Worm (Caenorhabditis elegans) whole organism, L2 larva: Measurements from ENCODE around the gene Y73C8C.10.

Source experiments
- C34F6.9 ChIP-seq: fragments of 150-350 bp; optimal IDR thresholded peaks from 2 replicates; lab custom pipeline; 2014; ENCODE audit warnings: missing biosample characterization, missing genetic modification characterization
- R02D3.7 ChIP-seq: fragments of 150-350 bp; optimal IDR thresholded peaks from 2 replicates; lab custom pipeline; 2014; ENCODE audit warnings: missing biosample characterization, missing genetic modification characterization
- aly-2 ChIP-seq: fragments of 150-350 bp; optimal IDR thresholded peaks from 2 replicates; lab custom pipeline; 2014; ENCODE audit warnings: missing biosample characterization, missing genetic modification characterization
- ama-1 ChIP-seq: fragments of 150-350 bp; optimal IDR thresholded peaks from 2 replicates; lab custom pipeline; 2018; ENCODE audit warnings: inconsistent platforms
- blmp-1 ChIP-seq: sonication (generic microtip); optimal IDR thresholded peaks from 2 replicates; lab custom pipeline; 2017; ENCODE audit warnings: missing genetic modification characterization, mild to moderate bottlenecking, missing compliant biosample characterization, antibody characterized with exemption, moderate library complexity; ENCODE audit not compliant: insufficient read depth
- ceh-16 ChIP-seq: fragments of 150-350 bp; optimal IDR thresholded peaks from 2 replicates; lab custom pipeline; 2014; ENCODE audit warnings: missing biosample characterization, missing genetic modification characterization
- ceh-82 ChIP-seq: fragments of 150-350 bp; optimal IDR thresholded peaks from 2 replicates; lab custom pipeline; 2014; ENCODE audit warnings: missing biosample characterization, missing genetic modification characterization
- crh-2 ChIP-seq: sonication (generic microtip); optimal IDR thresholded peaks from 2 replicates; lab custom pipeline; 2017; ENCODE audit warnings: missing biosample characterization, missing genetic modification characterization
- dmd-4 ChIP-seq: sonication (generic microtip); optimal IDR thresholded peaks from 2 replicates; lab custom pipeline; 2017; ENCODE audit warnings: missing biosample characterization, missing genetic modification characterization
- egl-27 ChIP-seq: sonication (generic microtip); optimal IDR thresholded peaks from 3 replicates; lab custom pipeline; 2017; ENCODE audit warnings: missing biosample characterization, missing genetic modification reagents, missing genetic modification characterization
- elt-3 ChIP-seq: sonication (generic microtip); optimal IDR thresholded peaks from 2 replicates; lab custom pipeline; 2017; ENCODE audit warnings: missing biosample characterization, missing genetic modification characterization
- fos-1 ChIP-seq: fragments of 150-350 bp; optimal IDR thresholded peaks from 2 replicates; lab custom pipeline; 2014; ENCODE audit warnings: missing biosample characterization, missing genetic modification characterization
- lin-11 ChIP-seq: fragments of 150-350 bp; sonication (generic microtip); optimal IDR thresholded peaks from 2 replicates; lab custom pipeline; 2014; ENCODE audit warnings: missing biosample characterization, missing genetic modification characterization, inconsistent platforms, mixed read lengths
- lin-39 ChIP-seq: fragments of 150-350 bp; optimal IDR thresholded peaks from 2 replicates; lab custom pipeline; 2014; ENCODE audit warnings: missing biosample characterization, missing genetic modification reagents, missing genetic modification characterization
- lsy-2 ChIP-seq, 2 experiments: fragments of 150-350 bp in 1 of 2; sonication (generic microtip) in 1 of 2; optimal IDR thresholded peaks; 2 replicates each; lab custom pipeline; 2014 to 2017; ENCODE audit warnings: missing biosample characterization in 2 of 2, missing genetic modification characterization in 2 of 2
- mab-5 ChIP-seq: fragments of 150-350 bp; optimal IDR thresholded peaks from 2 replicates; lab custom pipeline; 2014; ENCODE audit warnings: missing biosample characterization, missing genetic modification characterization
- nhr-10 ChIP-seq: sonication (generic microtip); optimal IDR thresholded peaks from 2 replicates; lab custom pipeline; 2017; ENCODE audit warnings: missing biosample characterization, missing genetic modification characterization
- nhr-12 ChIP-seq: fragments of 150-350 bp; optimal IDR thresholded peaks from 2 replicates; lab custom pipeline; 2014; ENCODE audit warnings: missing biosample characterization, missing genetic modification characterization
- nhr-129 ChIP-seq: fragments of 150-350 bp; optimal IDR thresholded peaks from 2 replicates; lab custom pipeline; 2014; ENCODE audit warnings: missing biosample characterization, missing genetic modification characterization
- nhr-21 ChIP-seq: fragments of 150-350 bp; optimal IDR thresholded peaks from 2 replicates; lab custom pipeline; 2014; ENCODE audit warnings: missing biosample characterization, missing genetic modification characterization
- nhr-23 ChIP-seq: fragments of 150-350 bp; optimal IDR thresholded peaks from 2 replicates; lab custom pipeline; 2014; ENCODE audit warnings: missing biosample characterization, missing genetic modification reagents, missing genetic modification characterization
- nhr-237 ChIP-seq: fragments of 150-350 bp; optimal IDR thresholded peaks from 2 replicates; lab custom pipeline; 2014; ENCODE audit warnings: missing biosample characterization, missing genetic modification characterization
- nhr-25 ChIP-seq: fragments of 150-350 bp; sonication (generic microtip); optimal IDR thresholded peaks from 3 replicates; lab custom pipeline; 2014; ENCODE audit warnings: missing biosample characterization, missing genetic modification characterization
- nhr-6 ChIP-seq: fragments of 150-350 bp; optimal IDR thresholded peaks from 2 replicates; lab custom pipeline; 2014; ENCODE audit warnings: missing biosample characterization, missing genetic modification characterization
- nhr-77 ChIP-seq: fragments of 150-350 bp; optimal IDR thresholded peaks from 2 replicates; lab custom pipeline; 2014; ENCODE audit warnings: missing biosample characterization, missing genetic modification characterization
- peb-1 ChIP-seq: fragments of 150-350 bp; optimal IDR thresholded peaks from 2 replicates; lab custom pipeline; 2014; ENCODE audit warnings: missing biosample characterization, missing genetic modification characterization
- sem-4 ChIP-seq: fragments of 150-350 bp; optimal IDR thresholded peaks from 2 replicates; lab custom pipeline; 2014; ENCODE audit warnings: missing biosample characterization, missing genetic modification reagents, missing genetic modification characterization
- sma-3 ChIP-seq: sonication (generic microtip); optimal IDR thresholded peaks from 2 replicates; lab custom pipeline; 2016; ENCODE audit warnings: missing genetic modification reagents, missing genetic modification characterization, missing compliant biosample characterization
- sma-9 ChIP-seq, 2 experiments: fragments of 150-350 bp in 1 of 2; sonication (generic microtip) in 1 of 2; optimal IDR thresholded peaks; 2 replicates each; lab custom pipeline; 2014 to 2016; ENCODE audit warnings: missing genetic modification characterization in 2 of 2, mild to moderate bottlenecking in 1 of 2, missing biosample characterization in 1 of 2, missing compliant biosample characterization in 1 of 2, missing genetic modification reagents in 1 of 2, moderate library complexity in 1 of 2
- snpc-4 ChIP-seq: fragments of 150-350 bp; optimal IDR thresholded peaks from 2 replicates; lab custom pipeline; 2014; ENCODE audit warnings: missing biosample characterization, missing genetic modification characterization
- unc-55 ChIP-seq: fragments of 150-350 bp; sonication (generic microtip); optimal IDR thresholded peaks from 3 replicates; lab custom pipeline; 2014; ENCODE audit warnings: missing biosample characterization, missing genetic modification reagents, missing genetic modification characterization
- zag-1 ChIP-seq: fragments of 150-350 bp; optimal IDR thresholded peaks from 2 replicates; lab custom pipeline; 2014; ENCODE audit warnings: missing biosample characterization, missing genetic modification characterization
- ztf-1 ChIP-seq: fragments of 200-800 bp; sonication (Bioruptor generic); conservative IDR thresholded peaks from 2 replicates; pipeline ENCODE4 v1.3.6; 2022; ENCODE audit warnings: missing genetic modification characterization, missing compliant biosample characterization
- ztf-4 ChIP-seq: fragments of 150-350 bp; optimal IDR thresholded peaks from 2 replicates; lab custom pipeline; 2014; ENCODE audit warnings: missing biosample characterization, missing genetic modification characterization

Gene Y73C8C.10

ce11 chrV:3144494-3144893 is 16.9 kb upstream of the Y73C8C.10 start, which contains the start of gene srab-10:
Gene srab-10 (minus strand): TSS chrV:3144594.
- TF ChIP-seq aly-2 (tag; lab: Kevin White, UChicago) = no peak
- no peak for TF ChIP-seq nhr-237 (tag; lab: Kevin White, UChicago)
- TF ChIP-seq ama-1 (lab: Kevin White, UChicago) = no peak
- TF ChIP-seq fos-1 (tag; lab: Kevin White, UChicago) = no peak
- no peak for TF ChIP-seq lin-39
- no peak for TF ChIP-seq unc-55 (GFP tag; lab: Kevin White, UChicago)
- no peak for TF ChIP-seq ceh-82 (tag; lab: Kevin White, UChicago)
- TF ChIP-seq ztf-1 = no peak
- no peak for TF ChIP-seq elt-3
- no peak for TF ChIP-seq nhr-77 (tag; lab: Kevin White, UChicago)
- no peak for TF ChIP-seq blmp-1 (tag; lab: Kevin White, UChicago)
- no peak for TF ChIP-seq zag-1 (tag; lab: Kevin White, UChicago)
- TF ChIP-seq crh-2 (tag; lab: Kevin White, UChicago) = no peak
- TF ChIP-seq ztf-4 (tag; lab: Kevin White, UChicago) = no peak
- no peak for TF ChIP-seq egl-27 (tag; lab: Kevin White, UChicago)
- no peak for TF ChIP-seq nhr-129 (tag; lab: Kevin White, UChicago)
- no peak for TF ChIP-seq sma-9 (GFP tag; optimal IDR thresholded peaks at IDR 0.05; lab: Kevin White, UChicago)
- no peak for TF ChIP-seq sma-9 (tag; optimal IDR thresholded peaks at IDR 0.05; lab: Kevin White, UChicago)
- TF ChIP-seq, all 48 proteins: peak for 0

- TF ChIP-seq lin-11 (no peak), nhr-10 (tag; lab: Kevin White, UChicago) (no peak), egl-27 (tag; lab: Kevin White, UChicago) (no peak), dmd-4 (no peak), lin-39 (no peak), snpc-4 (tag; lab: Kevin White, UChicago) (no peak), sem-4 (no peak), fos-1 (tag; lab: Kevin White, UChicago) (no peak), nhr-77 (tag; lab: Kevin White, UChicago) (no peak), C34F6.9 (tag; lab: Kevin White, UChicago) (no peak), nhr-12 (tag; lab: Kevin White, UChicago) (no peak), ztf-1 (no peak)
Observed at ce11 chrV:3141190-3141589, 13.6 kb upstream of the Y73C8C.10 start, which contains the start of gene srab-9. Gene srab-9 (minus strand): TSS chrV:3141290.

ce11 chrV:3138488-3138887 is 10.9 kb upstream of the Y73C8C.10 start, which contains the start of the genes irld-3 and F02C9.1:
Gene irld-3 (minus strand): TSS chrV:3138588.
Gene F02C9.1 (plus strand): TSS chrV:3138703.
- TF ChIP-seq nhr-237 (tag; lab: Kevin White, UChicago) (no peak), nhr-21 (tag; lab: Kevin White, UChicago) (no peak), sma-9 (GFP tag; optimal IDR thresholded peaks at IDR 0.05; lab: Kevin White, UChicago) (no peak), sma-9 (tag; optimal IDR thresholded peaks at IDR 0.05; lab: Kevin White, UChicago) (no peak), peb-1 (no peak), zag-1 (tag; lab: Kevin White, UChicago) (no peak), sma-3 (GFP tag; lab: Kevin White, UChicago) (no peak), lsy-2 (tag; optimal IDR thresholded peaks at IDR 0.05; lab: Kevin White, UChicago) (no peak), nhr-25 (no peak), nhr-77 (tag; lab: Kevin White, UChicago) (no peak), ama-1 (lab: Kevin White, UChicago) (no peak), mab-5 (no peak), ceh-16 (no peak), nhr-23 (tag; lab: Kevin White, UChicago) (no peak), nhr-12 (tag; lab: Kevin White, UChicago) (no peak)
- TF ChIP-seq, all 48 proteins: peak for 0

ce11 chrV:3133293-3133755 is 5.8 kb upstream of the Y73C8C.10 start, which contains the start of gene F02C9.2:
Gene F02C9.2 (plus strand): TSS chrV:3133705.
- no peak for TF ChIP-seq nhr-23 (tag; lab: Kevin White, UChicago)
- no peak for TF ChIP-seq nhr-6 (tag; lab: Kevin White, UChicago)
- no peak for TF ChIP-seq ama-1 (lab: Kevin White, UChicago)
- TF ChIP-seq nhr-129 (tag; lab: Kevin White, UChicago) = no peak
- no peak for TF ChIP-seq C34F6.9 (tag; lab: Kevin White, UChicago)
- no peak for TF ChIP-seq sem-4
- no peak for TF ChIP-seq dmd-4
- no peak for TF ChIP-seq mab-5
- no peak for TF ChIP-seq lin-39
- TF ChIP-seq, all 48 proteins: peak for 0

- TF ChIP-seq R02D3.7 (no peak), ztf-1 (no peak), dmd-4 (no peak)
Observed at ce11 chrV:3132116-3132515, 4.5 kb upstream of the Y73C8C.10 start.
